Fruit fly (Drosophila melanogaster) whole organism, wandering third instar larva: Measurements from ENCODE around the gene nub.

ENCODE experiments used
- Abd-B ChIP-seq: fragments of >200 bp; optimal IDR thresholded peaks from 2 replicates; lab custom pipeline; 2017; ENCODE audit warnings: missing biosample characterization, missing genetic modification characterization
- Dfd ChIP-seq: fragments of >200 bp; optimal IDR thresholded peaks from 2 replicates; lab custom pipeline; 2017; ENCODE audit warnings: missing biosample characterization, missing genetic modification characterization
- Dif ChIP-seq: fragments of 200-275, 200-300 bp; sonication (Bioruptor generic); optimal IDR thresholded peaks from 2 replicates; lab custom pipeline; 2018; ENCODE audit warnings: missing biosample characterization, missing genetic modification characterization; ENCODE audit not compliant: partially characterized antibody
- GATAd ChIP-seq: sonication (Bioruptor generic); optimal IDR thresholded peaks from 2 replicates; lab custom pipeline; 2016; ENCODE audit warnings: missing biosample characterization, missing genetic modification characterization
- HLH106 ChIP-seq: fragments of 200-800 bp; optimal IDR thresholded peaks from 3 replicates; lab custom pipeline; 2019; ENCODE audit warnings: missing biosample characterization, mild to moderate bottlenecking, missing genetic modification characterization, moderate library complexity
- Hnf4 ChIP-seq: fragments of 200-800 bp; sonication (Bioruptor generic); optimal IDR thresholded peaks from 2 replicates; lab custom pipeline; 2016; ENCODE audit warnings: missing biosample characterization, mild to moderate bottlenecking, missing genetic modification characterization
- Hr78 ChIP-seq: fragments of >200 bp; optimal IDR thresholded peaks from 2 replicates; lab custom pipeline; 2017; ENCODE audit warnings: missing biosample characterization, missing genetic modification characterization
- Hr83 ChIP-seq: fragments of 200-300 bp; sonication (Bioruptor generic); optimal IDR thresholded peaks from 2 replicates; lab custom pipeline; 2016; ENCODE audit warnings: missing biosample characterization, mild to moderate bottlenecking, missing genetic modification characterization, moderate library complexity; ENCODE audit not compliant: poor library complexity, severe bottlenecking
- Jra ChIP-seq: sonication (Bioruptor generic); optimal IDR thresholded peaks from 2 replicates; lab custom pipeline; 2016; ENCODE audit warnings: missing biosample characterization, missing genetic modification characterization
- Myc ChIP-seq: fragments of >200 bp; optimal IDR thresholded peaks from 2 replicates; lab custom pipeline; 2017
- OdsH ChIP-seq: fragments of 200-800 bp; sonication (Bioruptor generic); optimal IDR thresholded peaks from 2 replicates; lab custom pipeline; 2016; ENCODE audit warnings: missing biosample characterization, mild to moderate bottlenecking, missing genetic modification characterization
- Sp1 ChIP-seq: fragments of 200-800 bp; sonication (Bioruptor generic); optimal IDR thresholded peaks from 3 replicates; lab custom pipeline; 2019; ENCODE audit warnings: missing biosample characterization, mild to moderate bottlenecking, missing genetic modification characterization, moderate library complexity
- Vsx2 ChIP-seq: fragments of 200-300, 225-300 bp; sonication (Bioruptor generic); optimal IDR thresholded peaks from 2 replicates; lab custom pipeline; 2018; ENCODE audit warnings: missing biosample characterization, missing genetic modification characterization; ENCODE audit not compliant: partially characterized antibody
- br ChIP-seq: fragments of 200-800 bp; sonication (Bioruptor generic); optimal IDR thresholded peaks from 2 replicates; lab custom pipeline; 2016; ENCODE audit warnings: missing biosample characterization, missing genetic modification characterization
- brk ChIP-seq: fragments of 200-800 bp; sonication (Bioruptor generic); optimal IDR thresholded peaks from 2 replicates; lab custom pipeline; 2016; ENCODE audit warnings: missing biosample characterization, mild to moderate bottlenecking, missing genetic modification characterization
- dl ChIP-seq, 2 experiments: fragments of 175-275, 200-275 bp in 1 of 2; fragments of 200-275 bp in 1 of 2; sonication (Bioruptor generic); optimal IDR thresholded peaks; lab custom pipeline; 2018; ENCODE audit warnings: mild to moderate bottlenecking in 2 of 2, missing biosample characterization in 2 of 2, missing genetic modification characterization in 2 of 2, moderate library complexity in 2 of 2; ENCODE audit not compliant: partially characterized antibody in 2 of 2, insufficient read depth in 1 of 2
- dmrt93B ChIP-seq: fragments of 200-800 bp; sonication (Bioruptor generic); optimal IDR thresholded peaks from 2 replicates; lab custom pipeline; 2018; ENCODE audit warnings: missing biosample characterization, mild to moderate bottlenecking, missing genetic modification characterization
- foxo ChIP-seq, 2 experiments: fragments of 200-800 bp; sonication (Bioruptor generic); optimal IDR thresholded peaks; 2 replicates in 1 of 2; 3 replicates in 1 of 2; lab custom pipeline; 2016 to 2017; ENCODE audit warnings: missing biosample characterization in 2 of 2, missing genetic modification characterization in 2 of 2
- fru ChIP-seq: fragments of 200-800 bp; sonication (Bioruptor generic); optimal IDR thresholded peaks from 3 replicates; lab custom pipeline; 2016; ENCODE audit warnings: missing biosample characterization, mild to moderate bottlenecking, missing genetic modification characterization
- h ChIP-seq: fragments of 200-800 bp; sonication (Bioruptor generic); optimal IDR thresholded peaks from 3 replicates; lab custom pipeline; 2016; ENCODE audit warnings: missing biosample characterization, mild to moderate bottlenecking, missing genetic modification characterization
- jim ChIP-seq: fragments of 175-275, 200-325 bp; sonication (Bioruptor generic); optimal IDR thresholded peaks from 2 replicates; lab custom pipeline; 2016; ENCODE audit warnings: missing biosample characterization, mild to moderate bottlenecking, missing genetic modification characterization
- lola ChIP-seq: fragments of >200 bp; optimal IDR thresholded peaks from 2 replicates; lab custom pipeline; 2017; ENCODE audit warnings: missing biosample characterization, missing genetic modification characterization
- pan ChIP-seq: fragments of >200 bp; optimal IDR thresholded peaks from 2 replicates; lab custom pipeline; 2017
- psq ChIP-seq: fragments of 200-800 bp; sonication (Bioruptor generic); optimal IDR thresholded peaks from 3 replicates; lab custom pipeline; 2017; ENCODE audit warnings: missing biosample characterization, mild to moderate bottlenecking, missing genetic modification characterization, moderate library complexity
- sage ChIP-seq: fragments of 200-800 bp; sonication (Bioruptor generic); optimal IDR thresholded peaks from 2 replicates; lab custom pipeline; 2016; ENCODE audit warnings: missing biosample characterization, mild to moderate bottlenecking, missing genetic modification characterization
- sv ChIP-seq: fragments of 200-800 bp; sonication (Bioruptor generic); optimal IDR thresholded peaks from 3 replicates; lab custom pipeline; 2016; ENCODE audit warnings: missing biosample characterization, missing genetic modification characterization
- tai ChIP-seq: sonication (Bioruptor generic); optimal IDR thresholded peaks from 2 replicates; lab custom pipeline; 2016; ENCODE audit warnings: missing biosample characterization, missing genetic modification characterization
- usp ChIP-seq: fragments of >200 bp; optimal IDR thresholded peaks from 2 replicates; lab custom pipeline; 2017; ENCODE audit warnings: missing biosample characterization, missing genetic modification characterization
- woc ChIP-seq: sonication (Bioruptor generic); optimal IDR thresholded peaks from 2 replicates; lab custom pipeline; 2016; ENCODE audit warnings: missing biosample characterization, mild to moderate bottlenecking, missing genetic modification characterization

nub gene

DNA sequence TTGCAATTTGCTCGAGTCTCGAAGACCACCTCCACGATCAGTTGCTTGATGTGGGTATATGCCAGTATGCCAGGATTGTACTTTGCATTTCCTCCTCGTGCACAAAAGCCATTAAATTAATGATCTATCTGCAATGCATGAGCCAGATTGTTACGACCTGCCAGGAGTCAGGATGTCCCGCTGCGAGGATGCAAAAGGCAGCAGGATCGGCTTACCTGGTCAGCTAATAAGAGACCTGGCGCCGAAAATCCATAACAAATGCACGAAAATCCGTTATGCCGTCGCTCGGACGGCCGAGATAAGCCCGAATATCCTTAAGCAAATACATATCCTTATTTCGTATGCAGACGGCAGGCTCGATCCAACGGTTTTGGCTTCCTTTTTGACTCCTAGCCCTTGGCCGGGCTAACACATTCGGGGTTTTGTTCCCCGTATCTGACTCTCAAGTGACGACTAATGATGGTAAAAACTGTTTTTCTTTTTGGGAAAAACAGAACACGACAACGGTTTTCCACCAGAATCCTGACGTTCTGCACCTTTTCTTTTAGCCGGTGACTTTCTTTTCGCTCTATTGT is 78.7 kb downstream of the nub start:
- no peak for TF ChIP-seq psq (GFP tag; lab: Kevin White, UChicago)
- no peak for TF ChIP-seq Vsx2 (GFP tag; lab: Kevin White, UChicago)
- TF ChIP-seq Dif (GFP tag; lab: Kevin White, UChicago): no peak
- TF ChIP-seq lola (GFP tag; lab: Kevin White, UChicago): no peak
- TF ChIP-seq Abd-B: no peak
- no peak for TF ChIP-seq sage (GFP tag; lab: Kevin White, UChicago)
- no peak for TF ChIP-seq foxo (GFP tag; optimal IDR thresholded peaks at IDR 0.05; lab: Kevin White, UChicago)
- TF ChIP-seq br: no peak
- no peak for TF ChIP-seq fru (GFP tag; lab: Kevin White, UChicago)
- TF ChIP-seq h (GFP tag; lab: Kevin White, UChicago): no peak
- no peak for TF ChIP-seq HLH106 (tag; lab: Kevin White, UChicago)
- no peak for TF ChIP-seq GATAd
- TF ChIP-seq jim (GFP tag; lab: Kevin White, UChicago): no peak
- no peak for TF ChIP-seq Jra
- TF ChIP-seq Sp1 (GFP tag; lab: Kevin White, UChicago): no peak
- TF ChIP-seq woc (GFP tag; lab: Kevin White, UChicago): no peak
- no peak for TF ChIP-seq pan (lab: Kevin White, UChicago)
- TF ChIP-seq, all 38 proteins: peak for 0

DNA sequence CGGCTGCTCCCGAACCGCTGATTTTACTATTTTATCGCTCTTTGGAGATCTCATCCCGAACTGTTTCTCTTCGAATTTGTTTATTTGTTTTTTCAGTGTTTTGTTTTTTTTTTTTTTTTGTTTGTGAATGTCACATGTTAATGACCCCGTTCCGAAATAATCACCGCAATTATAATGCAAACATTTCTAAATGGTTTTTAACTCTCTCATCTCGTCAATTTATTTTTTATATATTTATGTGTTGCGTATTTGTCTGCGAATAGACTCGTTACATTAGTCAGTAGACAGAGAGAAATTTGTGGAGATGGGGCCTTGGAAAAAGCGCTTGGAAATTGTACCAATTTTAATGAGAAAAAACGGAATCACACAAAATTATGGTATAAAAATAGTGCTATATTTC is 82.2 kb downstream of the nub start, which contains the start of gene Nepl7:
Gene Nepl7 (minus strand): TSS at position 101 of the 400 bp plus-strand sequence.
- TF ChIP-seq fru (GFP tag; lab: Kevin White, UChicago) (no peak), HLH106 (tag; lab: Kevin White, UChicago) (no peak), Jra (no peak), Dif (GFP tag; lab: Kevin White, UChicago) (no peak), Myc (no peak), brk (GFP tag; lab: Kevin White, UChicago) (no peak)

DNA sequence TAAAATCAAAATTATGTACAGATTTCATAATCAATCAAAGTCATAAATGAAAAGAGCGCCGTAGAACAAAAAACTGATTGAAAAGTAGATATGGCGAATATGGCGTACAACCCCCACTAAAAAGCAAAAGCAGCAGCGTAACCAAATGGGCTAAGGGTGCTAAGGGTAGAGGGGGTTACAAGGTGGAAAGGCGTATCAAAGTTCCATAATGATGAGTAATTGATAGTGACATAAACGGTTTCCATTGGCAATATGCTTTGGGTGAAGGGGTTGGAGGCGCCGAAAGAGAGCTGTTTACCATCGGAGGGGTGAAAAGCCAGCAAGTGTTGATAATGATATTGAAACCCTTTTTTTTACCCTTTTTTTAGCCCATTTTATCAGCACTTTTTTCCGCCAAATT is 84.9 kb downstream of the nub start:
- TF ChIP-seq Hr83 (GFP tag; lab: Kevin White, UChicago): no peak
- no peak for TF ChIP-seq OdsH (GFP tag; lab: Kevin White, UChicago)
- TF ChIP-seq dmrt93B: no peak
- TF ChIP-seq HLH106 (tag; lab: Kevin White, UChicago): no peak
- no peak for TF ChIP-seq sv
- TF ChIP-seq Jra: no peak
- TF ChIP-seq Hr78 (GFP tag; lab: Kevin White, UChicago): no peak
- TF ChIP-seq dl (GFP tag; optimal IDR thresholded peaks at IDR 0.05; lab: Kevin White, UChicago; ENCODE audit: insufficient read depth in 1 of 2, partially characterized antibody in 2 of 2): no peak

DNA sequence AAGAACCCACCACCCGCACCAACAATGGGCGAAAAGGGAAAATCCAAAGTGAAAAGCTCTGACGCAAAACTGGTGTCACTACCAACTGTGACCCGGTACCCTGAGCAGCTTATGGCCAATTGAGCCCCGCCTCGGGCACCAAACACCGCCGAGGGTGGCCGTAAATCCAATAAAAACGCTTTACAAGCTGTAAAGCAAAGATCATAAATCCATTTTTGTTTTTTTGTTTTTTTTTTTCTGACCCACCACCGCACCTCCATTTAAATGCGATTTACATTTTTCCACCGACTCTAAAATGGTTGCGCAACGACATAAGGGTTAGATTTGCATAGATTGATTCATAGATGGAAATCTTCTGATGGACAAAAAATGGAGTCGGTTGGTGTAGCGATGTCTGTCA is 86.9 kb downstream of the nub start:
- TF ChIP-seq tai (GFP tag; lab: Kevin White, UChicago): no peak
- TF ChIP-seq fru (GFP tag; lab: Kevin White, UChicago): no peak
- TF ChIP-seq woc (GFP tag; lab: Kevin White, UChicago): no peak
- TF ChIP-seq dmrt93B: no peak
- no peak for TF ChIP-seq Dfd (GFP tag; lab: Kevin White, UChicago)
- no peak for TF ChIP-seq sv
- TF ChIP-seq Hnf4 (GFP tag; lab: Kevin White, UChicago): no peak
- TF ChIP-seq usp (GFP tag; lab: Kevin White, UChicago): no peak
